Worm (Caenorhabditis elegans): ENCODE results near the gene Y73F8A.12.

Gene Y73F8A.12

DNA sequence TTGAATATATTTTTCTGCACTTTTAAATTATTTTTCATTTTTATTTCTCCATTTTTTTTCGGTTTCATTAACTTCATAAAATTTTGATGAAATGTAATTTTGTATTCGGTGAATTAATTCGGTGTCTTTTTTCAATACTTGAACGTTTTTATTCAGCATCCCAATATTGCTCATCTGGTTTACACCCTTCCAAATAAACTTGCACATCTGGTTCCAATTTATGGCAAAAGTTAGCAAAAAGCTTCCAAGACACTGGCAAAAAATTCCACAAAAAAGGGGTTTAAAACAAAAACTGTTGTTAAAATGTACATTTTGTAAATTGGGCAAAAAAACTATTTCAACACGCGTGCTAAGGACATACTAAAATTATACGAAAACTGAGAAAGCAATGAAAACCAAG, 31.3 kb downstream of the Y73F8A.12 start:
- TF ChIP-seq ceh-79 (tag; optimal IDR thresholded peaks at IDR 0.05) (no peak), madf-8 (GFP tag; conservative IDR thresholded peaks at IDR 0.05) (no peak), lin-26 (GFP tag; IDR thresholded peaks at IDR 0.05) (no peak), lsl-1 (GFP tag; optimal IDR thresholded peaks at IDR 0.05) (no peak)

ce11 chrIV:15275363-15275854, 36.1 kb downstream of the Y73F8A.12 start, which contains the start of gene ccg-1:
Gene ccg-1 (minus strand): TSS chrIV:15275804.
- TF ChIP-seq bed-1 (GFP tag; IDR thresholded peaks at IDR 0.05) = no peak
- no peak for TF ChIP-seq snpc-4 (GFP tag; optimal IDR thresholded peaks at IDR 0.05)
- TF ChIP-seq snpc-4 (tag; optimal IDR thresholded peaks at IDR 0.05) = peak in 1 of 4 experiments; percentile 30
- peak; percentile 74 for TF ChIP-seq attf-6 (GFP tag; IDR thresholded peaks at IDR 0.05)

DNA sequence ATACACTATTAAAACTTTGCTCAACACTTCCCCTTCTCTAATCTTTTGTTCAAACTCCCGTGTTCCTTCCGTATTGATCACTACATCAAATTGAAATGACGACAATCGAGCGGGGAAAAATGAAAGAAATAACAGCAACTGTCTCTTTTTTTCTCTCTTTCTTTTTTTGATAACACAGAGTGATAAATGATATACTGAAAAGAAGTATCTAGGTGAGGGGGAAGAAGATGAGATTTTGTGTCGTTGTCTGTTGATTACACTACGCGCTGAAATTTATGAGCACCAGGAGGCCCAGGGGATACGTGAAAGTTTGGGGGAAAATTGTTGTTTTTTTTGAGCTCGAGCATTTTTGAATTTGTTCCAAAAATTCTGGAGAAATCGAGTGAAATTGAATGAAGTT, 37.4 kb downstream of the Y73F8A.12 start:
- TF ChIP-seq unc-62 (GFP tag; optimal IDR thresholded peaks at IDR 0.05) (no peak), madf-6 (GFP tag; IDR thresholded peaks at IDR 0.05) (no peak), bed-1 (GFP tag; IDR thresholded peaks at IDR 0.05) (no peak), atf-7 (tag; optimal IDR thresholded peaks at IDR 0.05) (no peak), snpc-1.3 (tag; optimal IDR thresholded peaks at IDR 0.05; ENCODE audit: insufficient read depth) (no peak), chd-7 (tag; optimal IDR thresholded peaks at IDR 0.05) (no peak), rpc-1 (optimal IDR thresholded peaks at IDR 0.05) (no peak), rpc-1 (tag; optimal IDR thresholded peaks at IDR 0.05) (no peak), F39B2.1 (GFP tag; IDR thresholded peaks at IDR 0.05) (no peak), F57A8.1 (GFP tag; optimal IDR thresholded peaks at IDR 0.05) (no peak), K12H6.12 (tag; optimal IDR thresholded peaks at IDR 0.05) (no peak), egl-44 (GFP tag; IDR thresholded peaks at IDR 0.05) (no peak), repo-1 (tag; optimal IDR thresholded peaks at IDR 0.05) (no peak), xnd-1 (tag; optimal IDR thresholded peaks at IDR 0.05) (no peak), pbrm-1 (GFP tag; IDR thresholded peaks at IDR 0.05) (no peak), F57C9.4 (tag; optimal IDR thresholded peaks at IDR 0.05) (no peak), ccch-3 (GFP tag; optimal IDR thresholded peaks at IDR 0.05) (no peak), zfh-2 (GFP tag; conservative IDR thresholded peaks at IDR 0.05) (no peak), let-607 (tag; optimal IDR thresholded peaks at IDR 0.05) (no peak), Y56A3A.18 (GFP tag; IDR thresholded peaks at IDR 0.05) (no peak), B0336.3 (GFP tag; IDR thresholded peaks at IDR 0.05) (no peak)

Data from whole organism, young adult.